Worm (Caenorhabditis elegans) whole organism, L4 larva: ENCODE results near the gene nspc-16.
A peak's percentile ranks its signal among the peaks of the same experiment; 100 is the strongest.

Source experiments
- T26A8.4 ChIP-seq: fragments of 200-800 bp; sonication (Bioruptor generic); IDR thresholded peaks from 2 replicates; pipeline ENCODE4 v1.3.6; 2022; ENCODE audit warnings: missing genetic modification characterization, missing compliant biosample characterization
- aha-1 ChIP-seq: fragments of 150-350 bp; peaks from one replicate; lab custom pipeline; 2014; ENCODE audit warnings: missing biosample characterization, missing genetic modification characterization
- ceh-44 ChIP-seq: fragments of 200-800 bp; sonication (Bioruptor generic); IDR thresholded peaks from 2 replicates; pipeline ENCODE4 v1.3.6; 2022; ENCODE audit warnings: missing genetic modification reagents, missing genetic modification characterization, missing compliant biosample characterization
- daf-16 ChIP-seq, 3 experiments: sonication (generic microtip); optimal IDR thresholded peaks; 2 replicates each; lab custom pipeline; 2016 to 2017; ENCODE audit warnings: missing genetic modification characterization in 3 of 3, missing genetic modification reagents in 3 of 3, mild to moderate bottlenecking in 2 of 3, missing compliant biosample characterization in 2 of 3, missing biosample characterization in 1 of 3, moderate library complexity in 1 of 3
- dmd-6 ChIP-seq: fragments of 200-800 bp; sonication (Bioruptor generic); IDR thresholded peaks from 2 replicates; pipeline ENCODE4 v1.3.6; 2022; ENCODE audit warnings: missing genetic modification reagents, missing genetic modification characterization, missing compliant biosample characterization
- dve-1 ChIP-seq: sonication (generic microtip); optimal IDR thresholded peaks from 2 replicates; lab custom pipeline; 2017; ENCODE audit warnings: antibody characterized with exemption, mild to moderate bottlenecking, missing genetic modification characterization, missing compliant biosample characterization; ENCODE audit not compliant: insufficient read depth
- egl-43 ChIP-seq: fragments of 200-800 bp; sonication (Bioruptor generic); IDR thresholded peaks from 2 replicates; pipeline ENCODE4 v1.3.6; 2022; ENCODE audit warnings: missing genetic modification reagents, missing genetic modification characterization, missing compliant biosample characterization
- hif-1 ChIP-seq, 2 experiments: sonication (generic microtip); optimal IDR thresholded peaks; 2 replicates each; lab custom pipeline; 2016 to 2017; ENCODE audit warnings: missing compliant biosample characterization in 2 of 2, missing genetic modification characterization in 2 of 2, missing genetic modification reagents in 2 of 2, missing genotype in 2 of 2, mild to moderate bottlenecking in 1 of 2
- lin-15B ChIP-seq: fragments of 150-350 bp; sonication (generic microtip); optimal IDR thresholded peaks from 3 replicates; lab custom pipeline; 2014; ENCODE audit warnings: missing biosample characterization, missing genetic modification characterization
- lsy-2 ChIP-seq, 2 experiments: fragments of 150-350 bp in 1 of 2; sonication (generic microtip) in 1 of 2; optimal IDR thresholded peaks; 2 replicates each; lab custom pipeline; 2014 to 2017; ENCODE audit warnings: missing biosample characterization in 2 of 2, missing genetic modification characterization in 2 of 2
- madf-9 ChIP-seq: fragments of 200-800 bp; sonication (Bioruptor generic); conservative IDR thresholded peaks from 2 replicates; pipeline ENCODE4 v1.3.6; 2022; ENCODE audit warnings: missing genetic modification reagents, missing genetic modification characterization, missing compliant biosample characterization
- mxl-3 ChIP-seq: fragments of 200-800 bp; sonication (Bioruptor generic); optimal IDR thresholded peaks from 2 replicates; lab custom pipeline; 2018; ENCODE audit warnings: mild to moderate bottlenecking, missing genetic modification characterization, missing compliant biosample characterization
- nhr-237 ChIP-seq: sonication (generic microtip); optimal IDR thresholded peaks from 2 replicates; lab custom pipeline; 2017; ENCODE audit warnings: missing biosample characterization, missing genetic modification characterization
- nhr-28 ChIP-seq: fragments of 150-350 bp; optimal IDR thresholded peaks from 2 replicates; lab custom pipeline; 2014; ENCODE audit warnings: missing biosample characterization, missing genetic modification characterization
- nhr-41 ChIP-seq: fragments of 200-800 bp; sonication (Bioruptor generic); IDR thresholded peaks from 2 replicates; pipeline ENCODE4 v1.3.6; 2022; ENCODE audit warnings: missing genetic modification reagents, missing genetic modification characterization, missing compliant biosample characterization
- pha-4 ChIP-seq, 2 experiments: fragments of 150-350 bp in 1 of 2; fragments of 200-800 bp in 1 of 2; sonication (Bioruptor generic) in 1 of 2; IDR thresholded peaks in 1 of 2; optimal IDR thresholded peaks in 1 of 2; 2 replicates each; pipeline versions ENCODE4 v1.3.6 to Lab custom; 2014 to 2022; ENCODE audit warnings: missing genetic modification characterization in 2 of 2, missing genetic modification reagents in 2 of 2, missing biosample characterization in 1 of 2, missing compliant biosample characterization in 1 of 2
- rbr-2 ChIP-seq: sonication (generic microtip); optimal IDR thresholded peaks from 2 replicates; lab custom pipeline; 2016; ENCODE audit warnings: missing genotype, missing genetic modification characterization, missing compliant biosample characterization

The nspc-16 gene

DNA sequence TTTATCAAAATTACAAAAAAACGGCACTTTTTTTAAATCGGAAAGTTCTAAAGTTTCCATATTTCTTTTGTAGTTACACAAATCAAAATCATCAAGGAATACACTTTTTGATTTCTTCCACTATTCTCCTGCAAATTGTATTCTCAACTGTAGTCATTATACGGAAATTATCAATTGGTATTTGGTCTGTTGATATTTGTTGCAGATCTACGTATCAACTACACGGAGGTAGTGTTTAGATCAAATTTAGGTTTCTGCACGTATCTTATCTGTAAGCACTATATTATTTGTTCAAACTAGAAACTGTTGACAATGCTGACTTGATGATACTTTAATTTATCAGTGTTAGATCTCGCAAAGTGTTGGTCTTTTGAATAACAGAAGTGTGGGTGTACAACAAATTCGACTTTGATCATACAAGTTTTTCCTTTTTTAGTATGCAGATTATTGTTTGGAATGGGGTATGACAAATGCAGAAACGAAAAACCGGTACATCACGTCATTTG, 44.9 kb downstream of the nspc-16 start:
- TF ChIP-seq lsy-2 (tag; optimal IDR thresholded peaks at IDR 0.05; lab: Kevin White, UChicago) = no peak
- peak; percentile 16 for TF ChIP-seq dve-1 (tag; lab: Kevin White, UChicago)
- no peak for TF ChIP-seq lin-15B (tag; lab: Kevin White, UChicago)
- TF ChIP-seq mxl-3 (GFP tag; lab: Kevin White, UChicago) = no peak
- no peak for TF ChIP-seq nhr-41 (GFP tag; lab: Robert Waterston, UW)
- 0 out of 2 replicates have a peak, but pooled peaks have one; percentile 13 for TF ChIP-seq dmd-6 (GFP tag; lab: Robert Waterston, UW)
- TF ChIP-seq madf-9 (GFP tag; lab: Robert Waterston, UW) = no peak
- peak in 1 of 2 experiments; percentile 76 for TF ChIP-seq hif-1 (tag; optimal IDR thresholded peaks at IDR 0.05; lab: Kevin White, UChicago)
- peak; percentile 96 for TF ChIP-seq nhr-28 (tag; lab: Kevin White, UChicago)
- no peak for TF ChIP-seq egl-43 (GFP tag; lab: Robert Waterston, UW)
- TF ChIP-seq nhr-237 = no peak
- no peak for TF ChIP-seq daf-16 (GFP tag; optimal IDR thresholded peaks at IDR 0.05; lab: Kevin White, UChicago)
- TF ChIP-seq daf-16 (tag; optimal IDR thresholded peaks at IDR 0.05; lab: Kevin White, UChicago) = peak; percentile 75

- TF ChIP-seq rbr-2 (no peak), ceh-44 (GFP tag; lab: Robert Waterston, UW) (no peak), aha-1 (tag; lab: Kevin White, UChicago) (peak; percentile 70)
Observed at ce11 chrX:14571277-14571676, 47.9 kb downstream of the nspc-16 start.

- TF ChIP-seq pha-4 (GFP tag; IDR thresholded peaks at IDR 0.05; lab: Robert Waterston, UW) (no peak), pha-4 (tag; optimal IDR thresholded peaks at IDR 0.05; lab: Kevin White, UChicago) (peak; percentile 5), T26A8.4 (GFP tag; lab: Robert Waterston, UW) (no peak)
Observed at ce11 chrX:14572419-14572818, 49.0 kb downstream of the nspc-16 start, which contains the start of gene lron-1. lron-1 (plus strand) TSS chrX:14572719.
